Fruit fly (Drosophila melanogaster): ENCODE results near the gene CG12951.

DNA sequence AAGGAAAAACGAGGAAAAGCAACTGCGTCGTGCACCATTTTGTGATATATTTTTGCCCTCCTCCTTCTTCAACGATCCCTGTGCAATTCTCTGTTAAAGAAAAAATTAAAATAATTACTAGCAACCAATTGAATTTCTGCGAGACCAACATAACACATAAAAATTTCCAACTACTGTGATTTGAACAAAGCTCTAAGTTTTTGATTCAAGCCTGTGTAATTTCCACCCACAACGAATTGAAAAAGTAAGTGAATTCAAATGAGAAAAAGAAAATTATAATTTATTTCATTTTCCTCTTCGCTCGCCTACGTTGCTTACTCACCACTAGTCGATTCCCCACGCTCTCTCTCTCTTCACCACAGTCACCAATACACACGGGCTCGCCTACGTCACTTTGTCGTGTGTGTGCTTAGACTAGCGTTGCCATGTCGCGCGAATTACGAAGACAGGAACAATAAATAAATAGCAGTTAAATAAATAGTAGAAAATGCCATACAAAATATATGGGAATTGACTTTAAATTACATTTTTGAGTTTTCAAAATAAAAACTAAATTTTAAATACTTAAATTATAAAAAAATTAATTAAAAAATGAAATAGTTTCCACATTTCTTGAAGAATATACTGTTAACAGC, 12.2 kb upstream of the CG12951 start:
- TF ChIP-seq CG8478 (optimal IDR thresholded peaks at IDR 0.05) (no peak), Dll (optimal IDR thresholded peaks at IDR 0.05) (no peak), pan (optimal IDR thresholded peaks at IDR 0.05) (no peak), usp (GFP tag; optimal IDR thresholded peaks at IDR 0.05) (no peak)

Data from whole organism.